Fruit fly (Drosophila melanogaster) whole organism, embryonic: Measurements from ENCODE around the gene Ifrd1.

Experiments used
- Atf6 ChIP-seq: fragments of 200-800 bp; sonication (Bioruptor generic); IDR thresholded peaks from 2 replicates; pipeline ENCODE4 v1.3.6; 2022; ENCODE audit warnings: missing biosample characterization, missing genetic modification characterization
- B-H2 ChIP-seq: fragments of 200-800 bp; sonication (Bioruptor generic); optimal IDR thresholded peaks from 2 replicates; lab custom pipeline; 2018; ENCODE audit warnings: missing biosample characterization, mild to moderate bottlenecking, missing genetic modification characterization
- CG10543 ChIP-seq: fragments of 200-800 bp; sonication (Bioruptor generic); optimal IDR thresholded peaks from 3 replicates; lab custom pipeline; 2017; ENCODE audit warnings: missing biosample characterization, mild to moderate bottlenecking, missing genetic modification characterization, moderate library complexity
- CG12071 ChIP-seq: fragments of 200-800 bp; sonication (Bioruptor generic); optimal IDR thresholded peaks from 3 replicates; lab custom pipeline; 2018; ENCODE audit warnings: missing biosample characterization, mild to moderate bottlenecking, missing genetic modification characterization
- CG14050 ChIP-seq: fragments of 200-800 bp; sonication (Bioruptor generic); IDR thresholded peaks from 3 replicates; pipeline ENCODE4 v1.3.6; 2022; ENCODE audit warnings: missing biosample characterization, missing genetic modification characterization
- CG2199 ChIP-seq: fragments of 200-800 bp; sonication (Bioruptor generic); IDR thresholded peaks from 3 replicates; pipeline ENCODE4 v1.3.6; 2022; ENCODE audit warnings: missing biosample characterization, missing genetic modification characterization
- CG3163 ChIP-seq: fragments of 200-800 bp; sonication (Bioruptor generic); optimal IDR thresholded peaks from 3 replicates; lab custom pipeline; 2016; ENCODE audit warnings: missing biosample characterization, missing genetic modification characterization
- CG3281 ChIP-seq: fragments of 200-800 bp; sonication (Bioruptor generic); optimal IDR thresholded peaks from 3 replicates; lab custom pipeline; 2017; ENCODE audit warnings: missing biosample characterization, mild to moderate bottlenecking, missing genetic modification characterization
- CG3995 ChIP-seq: fragments of 200-800 bp; sonication (Bioruptor generic); optimal IDR thresholded peaks from 3 replicates; lab custom pipeline; 2016; ENCODE audit warnings: missing biosample characterization, missing genetic modification characterization
- CG4820 ChIP-seq: fragments of 200-800 bp; sonication (Bioruptor generic); optimal IDR thresholded peaks from 3 replicates; lab custom pipeline; 2016; ENCODE audit warnings: missing biosample characterization, missing genetic modification characterization
- CG4854 ChIP-seq: fragments of 200-800 bp; sonication (Bioruptor generic); optimal IDR thresholded peaks from 2 replicates; lab custom pipeline; 2016; ENCODE audit warnings: missing biosample characterization, missing genetic modification characterization, inconsistent platforms
- CG6175 ChIP-seq: fragments of 200-800 bp; sonication (Bioruptor generic); IDR thresholded peaks from 3 replicates; pipeline ENCODE4 v1.3.6; 2022; ENCODE audit warnings: missing biosample characterization, missing genetic modification characterization
- CG6254 ChIP-seq: fragments of 200-800 bp; sonication (Bioruptor generic); optimal IDR thresholded peaks from 3 replicates; lab custom pipeline; 2017; ENCODE audit warnings: mild to moderate bottlenecking, missing biosample characterization, missing genetic modification reagents, missing genetic modification characterization
- CG6791 ChIP-seq: fragments of 200-800 bp; sonication (Bioruptor generic); IDR thresholded peaks from 3 replicates; pipeline ENCODE4 v1.3.6; 2022; ENCODE audit warnings: missing biosample characterization, missing genetic modification characterization; ENCODE audit not compliant: partially characterized antibody
- CG6813 ChIP-seq: fragments of 200-800 bp; sonication (Bioruptor generic); optimal IDR thresholded peaks from 2 replicates; lab custom pipeline; 2017; ENCODE audit warnings: missing biosample characterization, missing genetic modification characterization, mild to moderate bottlenecking, moderate library complexity, missing genetic modification reagents
- CG9817 ChIP-seq: fragments of 200-800 bp; sonication (Bioruptor generic); optimal IDR thresholded peaks from 2 replicates; lab custom pipeline; 2018; ENCODE audit warnings: missing biosample characterization, mild to moderate bottlenecking, missing genetic modification characterization, moderate library complexity
- Deaf1 ChIP-seq: fragments of 200-800 bp; optimal IDR thresholded peaks from 3 replicates; lab custom pipeline; 2019; ENCODE audit warnings: missing biosample characterization, mild to moderate bottlenecking, missing genetic modification characterization, moderate library complexity
- Dek ChIP-seq: fragments of 200-800 bp; sonication (Bioruptor generic); optimal IDR thresholded peaks from 3 replicates; lab custom pipeline; 2019; ENCODE audit warnings: missing biosample characterization, mild to moderate bottlenecking, missing genetic modification characterization, moderate library complexity
- GATAe ChIP-seq: fragments of 200-800 bp; sonication (Bioruptor generic); conservative IDR thresholded peaks from 2 replicates; pipeline ENCODE4 v1.3.6; 2022; ENCODE audit warnings: missing biosample characterization, missing genetic modification characterization
- Mrtf ChIP-seq: fragments of 200-800 bp; sonication (Bioruptor generic); IDR thresholded peaks from 3 replicates; pipeline ENCODE4 v1.3.6; 2022; ENCODE audit warnings: missing biosample characterization, missing genetic modification characterization
- Nf-YC ChIP-seq: fragments of 200-800 bp; optimal IDR thresholded peaks from 3 replicates; lab custom pipeline; 2019; ENCODE audit warnings: missing biosample characterization, mild to moderate bottlenecking, missing genetic modification characterization, moderate library complexity
- Sox100B ChIP-seq: fragments of 200-800 bp; sonication (Bioruptor generic); optimal IDR thresholded peaks from 3 replicates; lab custom pipeline; 2018; ENCODE audit warnings: missing biosample characterization, mild to moderate bottlenecking, missing genetic modification characterization
- Sox102F ChIP-seq: fragments of 200-800 bp; sonication (Bioruptor generic); optimal IDR thresholded peaks from 2 replicates; lab custom pipeline; 2018; ENCODE audit warnings: missing biosample characterization, mild to moderate bottlenecking, missing genetic modification characterization, moderate library complexity
- Stat92E ChIP-seq, 3 experiments: fragments of >200 bp in 2 of 3; fragments of 200-800 bp in 1 of 3; sonication (Bioruptor generic) in 1 of 3; optimal IDR thresholded peaks; 2 replicates each; lab custom pipeline; 2017 to 2019; ENCODE audit warnings: missing biosample characterization in 3 of 3, missing genetic modification characterization in 3 of 3, mild to moderate bottlenecking in 1 of 3, moderate library complexity in 1 of 3
- Xrp1 ChIP-seq: fragments of 200-800 bp; sonication (Bioruptor generic); IDR thresholded peaks from 2 replicates; pipeline ENCODE4 v1.3.6; 2022; ENCODE audit warnings: missing biosample characterization, missing genetic modification characterization
- al ChIP-seq: fragments of 200-800 bp; sonication (Bioruptor generic); IDR thresholded peaks from 2 replicates; pipeline ENCODE4 v1.3.6; 2022; ENCODE audit warnings: missing biosample characterization, missing genetic modification characterization
- amos ChIP-seq: fragments of 200-800 bp; sonication (Bioruptor generic); IDR thresholded peaks from 2 replicates; pipeline ENCODE4 v1.3.6; 2022; ENCODE audit warnings: missing biosample characterization, missing genetic modification characterization; ENCODE audit not compliant: partially characterized antibody
- ash1 ChIP-seq: fragments of 200-800 bp; sonication (Bioruptor generic); optimal IDR thresholded peaks from 2 replicates; lab custom pipeline; 2018; ENCODE audit warnings: missing biosample characterization, mild to moderate bottlenecking, missing genetic modification characterization
- chinmo ChIP-seq: fragments of 200-800 bp; sonication (Bioruptor generic); IDR thresholded peaks from 4 replicates; pipeline ENCODE4 v1.3.6; 2022; ENCODE audit warnings: missing biosample characterization, missing genetic modification characterization; ENCODE audit not compliant: partially characterized antibody
- crp ChIP-seq, 2 experiments: fragments of 200-800 bp; sonication (Bioruptor generic); optimal IDR thresholded peaks; 2 replicates in 1 of 2; 3 replicates in 1 of 2; lab custom pipeline; 2017; ENCODE audit warnings: missing biosample characterization in 2 of 2, missing genetic modification characterization in 2 of 2, mild to moderate bottlenecking in 1 of 2, moderate library complexity in 1 of 2
- danr ChIP-seq: fragments of 200-800 bp; sonication (Bioruptor generic); IDR thresholded peaks from 2 replicates; pipeline ENCODE4 v1.3.6; 2022; ENCODE audit warnings: missing biosample characterization, missing genetic modification characterization
- gem ChIP-seq: fragments of 200-800 bp; sonication (Bioruptor generic); optimal IDR thresholded peaks from 2 replicates; lab custom pipeline; 2019; ENCODE audit warnings: missing biosample characterization, mild to moderate bottlenecking, missing genetic modification characterization, moderate library complexity
- insv ChIP-seq, 2 experiments: fragments of 200-800 bp; sonication (Bioruptor generic); optimal IDR thresholded peaks; 3 replicates each; lab custom pipeline; 2016 to 2018; ENCODE audit warnings: missing biosample characterization in 2 of 2, missing genetic modification characterization in 2 of 2
- lmd ChIP-seq: fragments of 200-800 bp; sonication (Bioruptor generic); IDR thresholded peaks from 2 replicates; pipeline ENCODE4 v1.3.6; 2022; ENCODE audit warnings: missing biosample characterization, missing genetic modification characterization
- maf-S ChIP-seq: fragments of 200-800 bp; sonication (Bioruptor generic); optimal IDR thresholded peaks from 2 replicates; lab custom pipeline; 2016; ENCODE audit warnings: missing biosample characterization, missing genetic modification characterization
- mirr ChIP-seq: fragments of 200-800 bp; sonication (Bioruptor generic); optimal IDR thresholded peaks from 3 replicates; lab custom pipeline; 2018; ENCODE audit warnings: missing biosample characterization, mild to moderate bottlenecking, missing genetic modification characterization
- nau ChIP-seq: fragments of 200-800 bp; sonication (Bioruptor generic); optimal IDR thresholded peaks from 3 replicates; lab custom pipeline; 2017; ENCODE audit warnings: missing biosample characterization, mild to moderate bottlenecking, missing genetic modification characterization, missing genetic modification reagents
- nom ChIP-seq: fragments of 200-800 bp; sonication (Bioruptor generic); optimal IDR thresholded peaks from 2 replicates; lab custom pipeline; 2017; ENCODE audit warnings: missing biosample characterization, missing genetic modification characterization, mild to moderate bottlenecking, moderate library complexity, missing genetic modification reagents
- p53 ChIP-seq: fragments of 200-800 bp; sonication (Bioruptor generic); optimal IDR thresholded peaks from 2 replicates; lab custom pipeline; 2016; ENCODE audit warnings: missing biosample characterization, missing genetic modification characterization
- repo ChIP-seq: fragments of 200-800 bp; sonication (Bioruptor generic); optimal IDR thresholded peaks from 2 replicates; lab custom pipeline; 2016; ENCODE audit warnings: missing biosample characterization, missing genetic modification characterization
- sna ChIP-seq: fragments of 200-800 bp; sonication (Bioruptor generic); IDR thresholded peaks from 2 replicates; pipeline ENCODE4 v1.3.6; 2022; ENCODE audit warnings: missing biosample characterization, missing genetic modification characterization; ENCODE audit not compliant: partially characterized antibody
- sob ChIP-seq: fragments of 200-800 bp; sonication (Bioruptor generic); IDR thresholded peaks from 2 replicates; pipeline ENCODE4 v1.3.6; 2022; ENCODE audit warnings: missing biosample characterization, missing genetic modification characterization
- tin ChIP-seq: fragments of 200-800 bp; sonication (Bioruptor generic); optimal IDR thresholded peaks from 3 replicates; lab custom pipeline; 2016; ENCODE audit warnings: missing biosample characterization, missing genetic modification characterization
- tll ChIP-seq, 2 experiments: fragments of 200-800 bp in 1 of 2; fragments of >200 bp in 1 of 2; sonication (Bioruptor generic) in 1 of 2; optimal IDR thresholded peaks; 2 replicates each; lab custom pipeline; 2017 to 2019; ENCODE audit warnings: missing biosample characterization in 2 of 2, missing genetic modification characterization in 2 of 2, mild to moderate bottlenecking in 1 of 2, moderate library complexity in 1 of 2
- tx ChIP-seq: fragments of 200-800 bp; sonication (Bioruptor generic); optimal IDR thresholded peaks from 2 replicates; lab custom pipeline; 2016; ENCODE audit warnings: missing biosample characterization, missing genetic modification characterization
- wdn ChIP-seq: fragments of 200-800 bp; sonication (Bioruptor generic); IDR thresholded peaks from 2 replicates; pipeline ENCODE4 v1.3.6; 2022; ENCODE audit warnings: missing biosample characterization, missing genetic modification characterization
- zfh2 ChIP-seq: fragments of 200-800 bp; sonication (Bioruptor generic); optimal IDR thresholded peaks from 2 replicates; lab custom pipeline; 2016; ENCODE audit warnings: missing biosample characterization, missing genetic modification characterization

The Ifrd1 gene

DNA sequence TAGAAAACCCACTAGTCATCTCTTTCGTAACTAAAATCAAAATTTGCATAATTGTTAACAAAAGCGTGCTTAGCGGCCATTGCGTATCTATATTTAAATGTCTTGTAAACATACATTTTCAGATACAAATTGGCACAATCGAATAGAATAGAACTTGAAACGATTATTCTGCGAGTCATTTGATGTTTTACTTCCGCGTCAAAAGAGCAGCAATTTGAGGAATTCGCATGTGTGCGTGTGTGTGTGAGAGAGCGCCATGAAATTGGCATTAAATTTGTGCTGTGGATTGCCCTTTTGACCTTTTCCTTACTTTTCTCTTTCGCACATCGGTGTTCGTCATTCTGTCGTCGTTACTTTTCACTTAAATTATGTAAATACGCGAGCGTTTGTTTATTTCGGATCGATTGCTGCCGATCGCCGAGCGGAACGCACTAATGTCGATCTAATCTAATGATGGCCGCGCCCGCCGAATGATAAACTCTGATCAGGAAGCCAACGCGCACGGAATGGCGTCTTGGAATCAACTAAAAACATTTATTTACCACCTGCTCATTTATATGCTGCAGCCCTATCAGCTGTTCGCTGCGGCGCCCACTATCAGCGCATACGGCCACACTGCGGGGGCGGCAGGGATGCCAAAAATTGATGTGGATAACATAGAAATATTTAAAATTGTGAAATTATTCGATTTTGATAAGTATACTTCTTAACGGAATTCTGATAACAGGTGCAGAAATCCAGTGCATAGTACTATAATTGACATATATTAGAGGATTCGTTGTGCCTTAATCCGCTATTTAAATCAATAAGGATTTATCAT, 10.6 kb upstream of the Ifrd1 start (continued):
- TF ChIP-seq repo (GFP tag; lab: Kevin White, UChicago) (peak; percentile 47), B-H2 (peak; percentile 87), CG3163 (GFP tag; lab: Kevin White, UChicago) (peak; percentile 8), Nf-YC (tag; lab: Kevin White, UChicago) (peak; percentile 33), Atf6 (GFP tag; lab: Robert Waterston, UW) (peak; percentile 31), tin (GFP tag; lab: Kevin White, UChicago) (peak; percentile 10), al (GFP tag; lab: Robert Waterston, UW) (peak; percentile 33; the same call in 1 of the 2 replicates), CG4820 (GFP tag; lab: Kevin White, UChicago) (no peak), nom (GFP tag; lab: Kevin White, UChicago) (peak; percentile 54), Xrp1 (GFP tag; lab: Robert Waterston, UW) (peak; percentile 41; the same call in 1 of the 2 replicates), CG6791 (GFP tag; lab: Robert Waterston, UW) (peak; percentile 75), maf-S (GFP tag; lab: Kevin White, UChicago) (no peak), Sox102F (GFP tag; lab: Kevin White, UChicago) (peak; percentile 16), nau (GFP tag; lab: Kevin White, UChicago) (peak; percentile 43), crp (GFP tag; optimal IDR thresholded peaks at IDR 0.05; lab: Kevin White, UChicago) (peak; percentile 91 to 99), Deaf1 (tag; lab: Kevin White, UChicago) (peak; percentile 72), CG3281 (GFP tag; lab: Kevin White, UChicago) (peak; percentile 55), amos (peak; percentile 56; the same call in 1 of the 2 replicates), Dek (tag; lab: Kevin White, UChicago) (peak; percentile 33), CG2199 (peak; percentile 70), CG6813 (GFP tag; lab: Kevin White, UChicago) (peak; percentile 73), gem (tag; lab: Kevin White, UChicago) (no peak), zfh2 (peak; percentile 11), CG9817 (tag; lab: Kevin White, UChicago) (peak; percentile 48), sna (0 out of 2 replicates have a peak, but pooled peaks have one; percentile 34), CG3995 (GFP tag; lab: Kevin White, UChicago) (peak; percentile 86), danr (GFP tag; lab: Robert Waterston, UW) (no peak), Stat92E (GFP tag; optimal IDR thresholded peaks at IDR 0.05; lab: Kevin White, UChicago) (peak in 1 of 3 experiments; percentile 19), CG6254 (no peak), mirr (GFP tag; lab: Kevin White, UChicago) (peak; percentile 60), wdn (GFP tag; lab: Robert Waterston, UW) (no peak), CG4854 (GFP tag; lab: Kevin White, UChicago) (no peak), ash1 (GFP tag; lab: Kevin White, UChicago) (peak; percentile 65), GATAe (GFP tag; lab: Robert Waterston, UW) (peak; percentile 73), CG14050 (GFP tag; lab: Robert Waterston, UW) (peak; percentile 22; the same call in 1 of the 3 replicates), tx (GFP tag; lab: Kevin White, UChicago) (peak; percentile 0), insv (GFP tag; optimal IDR thresholded peaks at IDR 0.05; lab: Kevin White, UChicago) (peak in 1 of 2 experiments; percentile 44), chinmo (peak; percentile 87; the same call in 3 of the 4 replicates), sob (GFP tag; lab: Robert Waterston, UW) (peak; percentile 63), CG10543 (peak; percentile 80), CG6175 (peak; percentile 55; the same call in 1 of the 3 replicates), Mrtf (GFP tag; lab: Robert Waterston, UW) (peak; percentile 53; the same call in 1 of the 3 replicates), lmd (GFP tag; lab: Robert Waterston, UW) (peak; percentile 36; the same call in 1 of the 2 replicates), CG12071 (GFP tag; lab: Kevin White, UChicago) (peak; percentile 65), p53 (GFP tag; lab: Kevin White, UChicago) (no peak), tll (GFP tag; optimal IDR thresholded peaks at IDR 0.05; lab: Kevin White, UChicago) (peak in 1 of 2 experiments; percentile 87), Sox100B (GFP tag; lab: Kevin White, UChicago) (no peak)
